Fruit fly (Drosophila melanogaster) whole organism, embryonic: ENCODE data around the gene CG14839.

Source experiments
- ATbp ChIP-seq: fragments of 200-800 bp; sonication (Bioruptor generic); optimal IDR thresholded peaks from 2 replicates; lab custom pipeline; 2017; ENCODE audit warnings: missing biosample characterization, mild to moderate bottlenecking, missing genetic modification characterization, missing genetic modification reagents
- CG10209 ChIP-seq: fragments of 200-800 bp; sonication (Bioruptor generic); optimal IDR thresholded peaks from 3 replicates; lab custom pipeline; 2017; ENCODE audit warnings: missing biosample characterization, mild to moderate bottlenecking, missing genetic modification characterization, missing genetic modification reagents
- CG11560 ChIP-seq: fragments of 200-800 bp; sonication (Bioruptor generic); IDR thresholded peaks from 3 replicates; pipeline ENCODE4 v1.3.6; 2022; ENCODE audit warnings: missing biosample characterization, missing genetic modification characterization
- CG12071 ChIP-seq: fragments of 200-800 bp; sonication (Bioruptor generic); optimal IDR thresholded peaks from 3 replicates; lab custom pipeline; 2018; ENCODE audit warnings: missing biosample characterization, mild to moderate bottlenecking, missing genetic modification characterization
- CG12942 ChIP-seq: fragments of 200-800 bp; sonication (Bioruptor generic); optimal IDR thresholded peaks from 3 replicates; lab custom pipeline; 2016; ENCODE audit warnings: missing biosample characterization, missing genetic modification characterization
- CG14860 ChIP-seq: fragments of 200-800 bp; sonication (Bioruptor generic); IDR thresholded peaks from 3 replicates; pipeline ENCODE4 v1.3.6; 2022; ENCODE audit warnings: missing biosample characterization, missing genetic modification characterization; ENCODE audit not compliant: partially characterized antibody
- CG1529 ChIP-seq: fragments of 200-800 bp; sonication (Bioruptor generic); optimal IDR thresholded peaks from 3 replicates; lab custom pipeline; 2018; ENCODE audit warnings: missing biosample characterization, missing genetic modification characterization
- CG18764 ChIP-seq: fragments of 200-800 bp; sonication (Bioruptor generic); optimal IDR thresholded peaks from 3 replicates; lab custom pipeline; 2016; ENCODE audit warnings: missing biosample characterization, missing genetic modification characterization
- CG2120 ChIP-seq: fragments of 200-800 bp; sonication (Bioruptor generic); optimal IDR thresholded peaks from 3 replicates; lab custom pipeline; 2016; ENCODE audit warnings: missing biosample characterization, missing genetic modification characterization
- CG3163 ChIP-seq: fragments of 200-800 bp; sonication (Bioruptor generic); optimal IDR thresholded peaks from 3 replicates; lab custom pipeline; 2016; ENCODE audit warnings: missing biosample characterization, missing genetic modification characterization
- CG32767 ChIP-seq: fragments of 200-800 bp; sonication (Bioruptor generic); IDR thresholded peaks from 2 replicates; pipeline ENCODE4 v1.3.6; 2022; ENCODE audit warnings: missing biosample characterization, missing genetic modification characterization
- CG3995 ChIP-seq: fragments of 200-800 bp; sonication (Bioruptor generic); optimal IDR thresholded peaks from 3 replicates; lab custom pipeline; 2016; ENCODE audit warnings: missing biosample characterization, missing genetic modification characterization
- CG6791 ChIP-seq: fragments of 200-800 bp; sonication (Bioruptor generic); IDR thresholded peaks from 3 replicates; pipeline ENCODE4 v1.3.6; 2022; ENCODE audit warnings: missing biosample characterization, missing genetic modification characterization; ENCODE audit not compliant: partially characterized antibody
- CG6854 ChIP-seq: fragments of 200-800 bp; sonication (Bioruptor generic); optimal IDR thresholded peaks from 3 replicates; lab custom pipeline; 2017; ENCODE audit warnings: missing biosample characterization, mild to moderate bottlenecking, missing genetic modification characterization
- CG7928 ChIP-seq: fragments of 200-800 bp; sonication (Bioruptor generic); optimal IDR thresholded peaks from 2 replicates; lab custom pipeline; 2017; ENCODE audit warnings: missing biosample characterization, mild to moderate bottlenecking, missing genetic modification characterization
- CG8478 ChIP-seq: fragments of >200 bp; optimal IDR thresholded peaks from 2 replicates; lab custom pipeline; 2018
- CHES-1-like ChIP-seq: fragments of 200-800 bp; sonication (Bioruptor generic); optimal IDR thresholded peaks from 2 replicates; lab custom pipeline; 2016; ENCODE audit warnings: missing biosample characterization, missing genetic modification characterization
- Dll ChIP-seq: fragments of 200-800 bp; sonication (Bioruptor generic); IDR thresholded peaks from 4 replicates; pipeline ENCODE4 v1.3.6; 2022; ENCODE audit warnings: missing biosample characterization, missing genetic modification characterization; ENCODE audit not compliant: partially characterized antibody
- Fer1 ChIP-seq: fragments of 200-800 bp; sonication (Bioruptor generic); optimal IDR thresholded peaks from 2 replicates; lab custom pipeline; 2017; ENCODE audit warnings: missing biosample characterization, mild to moderate bottlenecking, missing genetic modification characterization
- Gsc ChIP-seq: fragments of 200-800 bp; sonication (Bioruptor generic); IDR thresholded peaks from 2 replicates; pipeline ENCODE4 v1.3.6; 2022; ENCODE audit warnings: missing biosample characterization, missing genetic modification characterization
- H2.0 ChIP-seq: fragments of 200-800 bp; sonication (Bioruptor generic); IDR thresholded peaks from 2 replicates; pipeline ENCODE4 v1.3.6; 2022; ENCODE audit warnings: missing biosample characterization, missing genetic modification characterization
- HHEX ChIP-seq: fragments of 200-800 bp; sonication (Bioruptor generic); optimal IDR thresholded peaks from 3 replicates; lab custom pipeline; 2017; ENCODE audit warnings: missing biosample characterization, mild to moderate bottlenecking, missing genetic modification characterization, missing genetic modification reagents
- MTF-1 ChIP-seq: fragments of 200-800 bp; sonication (Bioruptor generic); optimal IDR thresholded peaks from 2 replicates; lab custom pipeline; 2018; ENCODE audit warnings: missing biosample characterization, mild to moderate bottlenecking, missing genetic modification characterization, borderline replicate concordance
- NFAT ChIP-seq: fragments of 200-800 bp; sonication (Bioruptor generic); IDR thresholded peaks from 2 replicates; pipeline ENCODE4 v1.3.6; 2022; ENCODE audit warnings: missing biosample characterization, missing genetic modification characterization
- Opbp ChIP-seq: fragments of 200-800 bp; sonication (Bioruptor generic); IDR thresholded peaks from 3 replicates; pipeline ENCODE4 v1.3.6; 2022; ENCODE audit warnings: missing biosample characterization, missing genetic modification characterization; ENCODE audit not compliant: partially characterized antibody
- PHDP ChIP-seq: fragments of 200-800 bp; sonication (Bioruptor generic); optimal IDR thresholded peaks from 3 replicates; lab custom pipeline; 2018; ENCODE audit warnings: missing biosample characterization, mild to moderate bottlenecking, missing genetic modification characterization, moderate library complexity
- Side ChIP-seq: fragments of 200-800 bp; sonication (Bioruptor generic); optimal IDR thresholded peaks from 2 replicates; lab custom pipeline; 2016; ENCODE audit warnings: missing biosample characterization, missing genetic modification characterization
- Sry-δ ChIP-seq: fragments of 200-800 bp; sonication (Bioruptor generic); optimal IDR thresholded peaks from 2 replicates; lab custom pipeline; 2016; ENCODE audit warnings: missing biosample characterization, missing genetic modification characterization
- ash1 ChIP-seq: fragments of 200-800 bp; sonication (Bioruptor generic); optimal IDR thresholded peaks from 2 replicates; lab custom pipeline; 2018; ENCODE audit warnings: missing biosample characterization, mild to moderate bottlenecking, missing genetic modification characterization
- bcd ChIP-seq: fragments of 200-800 bp; sonication (Bioruptor generic); optimal IDR thresholded peaks from 2 replicates; lab custom pipeline; 2017; ENCODE audit warnings: missing biosample characterization, mild to moderate bottlenecking, missing genetic modification characterization
- cas ChIP-seq: fragments of 200-800 bp; sonication (Bioruptor generic); IDR thresholded peaks from 2 replicates; pipeline ENCODE4 v1.3.6; 2022; ENCODE audit warnings: missing biosample characterization, missing genetic modification characterization
- chinmo ChIP-seq: fragments of 200-800 bp; sonication (Bioruptor generic); IDR thresholded peaks from 4 replicates; pipeline ENCODE4 v1.3.6; 2022; ENCODE audit warnings: missing biosample characterization, missing genetic modification characterization; ENCODE audit not compliant: partially characterized antibody
- dysf ChIP-seq: fragments of 200-800 bp; sonication (Bioruptor generic); IDR thresholded peaks from 3 replicates; pipeline ENCODE4 v1.3.6; 2022; ENCODE audit warnings: missing biosample characterization, missing genetic modification characterization
- ems ChIP-seq: fragments of 200-800 bp; sonication (Bioruptor generic); optimal IDR thresholded peaks from 3 replicates; lab custom pipeline; 2016; ENCODE audit warnings: missing biosample characterization, missing genetic modification characterization
- en ChIP-seq: fragments of 200-800 bp; sonication (Bioruptor generic); optimal IDR thresholded peaks from 2 replicates; lab custom pipeline; 2016; ENCODE audit warnings: missing biosample characterization, missing genetic modification characterization
- esg ChIP-seq: fragments of 200-800 bp; sonication (Bioruptor generic); conservative IDR thresholded peaks from 2 replicates; pipeline ENCODE4 v1.3.6; 2022; ENCODE audit warnings: missing biosample characterization, missing genetic modification characterization
- exex ChIP-seq: fragments of 200-800 bp; sonication (Bioruptor generic); optimal IDR thresholded peaks from 4 replicates; lab custom pipeline; 2018; ENCODE audit warnings: missing biosample characterization, mild to moderate bottlenecking, missing genetic modification characterization, moderate library complexity
- fru ChIP-seq: fragments of >200 bp; optimal IDR thresholded peaks from 2 replicates; lab custom pipeline; 2017
- gcm ChIP-seq: fragments of 200-800 bp; sonication (Bioruptor generic); optimal IDR thresholded peaks from 2 replicates; lab custom pipeline; 2019; ENCODE audit warnings: missing biosample characterization, mild to moderate bottlenecking, missing genetic modification characterization, moderate library complexity
- h ChIP-seq: fragments of >200 bp; optimal IDR thresholded peaks from 2 replicates; lab custom pipeline; 2017
- lmd ChIP-seq: fragments of 200-800 bp; sonication (Bioruptor generic); IDR thresholded peaks from 2 replicates; pipeline ENCODE4 v1.3.6; 2022; ENCODE audit warnings: missing biosample characterization, missing genetic modification characterization
- lola ChIP-seq, 3 experiments: fragments of >200 bp in 2 of 3; fragments of 200-800 bp in 1 of 3; sonication (Bioruptor generic) in 1 of 3; optimal IDR thresholded peaks; 2 replicates each; lab custom pipeline; 2017 to 2019; ENCODE audit warnings: missing biosample characterization in 3 of 3, missing genetic modification characterization in 3 of 3, mild to moderate bottlenecking in 1 of 3, moderate library complexity in 1 of 3
- nmo ChIP-seq: fragments of 200-800 bp; sonication (Bioruptor generic); optimal IDR thresholded peaks from 2 replicates; lab custom pipeline; 2018; ENCODE audit warnings: missing biosample characterization, mild to moderate bottlenecking, missing genetic modification characterization, moderate library complexity
- org-1 ChIP-seq: fragments of 200-800 bp; sonication (Bioruptor generic); optimal IDR thresholded peaks from 2 replicates; lab custom pipeline; 2017; ENCODE audit warnings: missing biosample characterization, missing genetic modification characterization
- pzg ChIP-seq: fragments of 200-800 bp; sonication (Bioruptor generic); optimal IDR thresholded peaks from 3 replicates; lab custom pipeline; 2018; ENCODE audit warnings: missing biosample characterization, mild to moderate bottlenecking, missing genetic modification characterization, moderate library complexity
- schlank ChIP-seq: fragments of 200-800 bp; sonication (Bioruptor generic); optimal IDR thresholded peaks from 2 replicates; lab custom pipeline; 2018; ENCODE audit warnings: missing biosample characterization, mild to moderate bottlenecking, missing genetic modification characterization
- tgo ChIP-seq: fragments of 200-800 bp; sonication (Bioruptor generic); IDR thresholded peaks from 3 replicates; pipeline ENCODE4 v1.3.6; 2022; ENCODE audit warnings: missing biosample characterization, missing genetic modification characterization
- wdn ChIP-seq: fragments of 200-800 bp; sonication (Bioruptor generic); IDR thresholded peaks from 2 replicates; pipeline ENCODE4 v1.3.6; 2022; ENCODE audit warnings: missing biosample characterization, missing genetic modification characterization
- z ChIP-seq: fragments of 200-800 bp; sonication (Bioruptor generic); IDR thresholded peaks from 3 replicates; pipeline ENCODE4 v1.3.6; 2022; ENCODE audit warnings: missing biosample characterization, missing genetic modification characterization

Gene CG14839

dm6 chr3R:14283042-14283626 lies 20.9 kb downstream of the CG14839 start (continued):
- TF ChIP-seq gcm (GFP tag; lab: Kevin White, UChicago) (no peak), exex (tag; lab: Kevin White, UChicago) (peak; percentile 73), CG11560 (tag; lab: Robert Waterston, UW) (no peak), schlank (tag; lab: Kevin White, UChicago) (peak; percentile 6), CG12071 (GFP tag; lab: Kevin White, UChicago) (no peak), esg (no peak), ash1 (GFP tag; lab: Kevin White, UChicago) (no peak), H2.0 (GFP tag; lab: Robert Waterston, UW) (no peak), CG8478 (lab: Kevin White, UChicago) (no peak), CG2120 (GFP tag; lab: Kevin White, UChicago) (peak; percentile 79)

dm6 chr3R:14283754-14284421 lies 21.7 kb downstream of the CG14839 start:
- TF ChIP-seq HHEX (GFP tag; lab: Kevin White, UChicago) (peak; percentile 98), CHES-1-like (peak; percentile 93), Opbp (no peak), Side (GFP tag; lab: Kevin White, UChicago) (peak; percentile 93), CG12942 (GFP tag; lab: Kevin White, UChicago) (peak; percentile 98), ATbp (GFP tag; lab: Kevin White, UChicago) (peak; percentile 98), CG14860 (GFP tag; lab: Robert Waterston, UW) (no peak), nmo (GFP tag; lab: Kevin White, UChicago) (peak; percentile 99), wdn (GFP tag; lab: Robert Waterston, UW) (no peak), CG32767 (GFP tag; lab: Robert Waterston, UW) (no peak), CG1529 (GFP tag; lab: Kevin White, UChicago) (peak; percentile 98), CG3995 (GFP tag; lab: Kevin White, UChicago) (peak; percentile 81), fru (lab: Kevin White, UChicago) (no peak), pzg (GFP tag; lab: Kevin White, UChicago) (peak; percentile 20), CG10209 (GFP tag; lab: Kevin White, UChicago) (peak; percentile 99), dysf (GFP tag; lab: Robert Waterston, UW) (no peak), h (lab: Kevin White, UChicago) (no peak), Sry-δ (GFP tag; lab: Kevin White, UChicago) (peak; percentile 28), z (GFP tag; lab: Robert Waterston, UW) (no peak), CG6791 (no peak), org-1 (GFP tag; lab: Kevin White, UChicago) (peak; percentile 97), CG6854 (GFP tag; lab: Kevin White, UChicago) (peak; percentile 98), tgo (GFP tag; lab: Robert Waterston, UW) (no peak), cas (GFP tag; lab: Robert Waterston, UW) (no peak), CG18764 (GFP tag; lab: Kevin White, UChicago) (peak; percentile 97), lmd (no peak), Fer1 (GFP tag; lab: Kevin White, UChicago) (peak; percentile 98), Dll (no peak), Gsc (GFP tag; lab: Robert Waterston, UW) (no peak), PHDP (tag; lab: Kevin White, UChicago) (peak; percentile 99), MTF-1 (GFP tag; lab: Kevin White, UChicago) (peak; percentile 94), lola (GFP tag; optimal IDR thresholded peaks at IDR 0.05; lab: Kevin White, UChicago) (peak in 2 of 3 experiments; percentile 48 to 97), bcd (GFP tag; lab: Kevin White, UChicago) (peak; percentile 99), CG7928 (GFP tag; lab: Kevin White, UChicago) (peak; percentile 83), NFAT (GFP tag; lab: Robert Waterston, UW) (no peak), ems (GFP tag; lab: Kevin White, UChicago) (peak; percentile 91), chinmo (GFP tag; lab: Robert Waterston, UW) (no peak), en (peak; percentile 87), CG3163 (GFP tag; lab: Kevin White, UChicago) (peak; percentile 58)
